Worm (Caenorhabditis elegans) whole organism, L1 larva: ENCODE measurements around the gene flp-15.

Experiments
- C16A3.4 ChIP-seq: fragments of 150-350 bp; optimal IDR thresholded peaks from 2 replicates; lab custom pipeline; 2014; ENCODE audit warnings: missing biosample characterization, missing genetic modification characterization
- C34B4.2 ChIP-seq: sonication (generic microtip); optimal IDR thresholded peaks from 2 replicates; lab custom pipeline; 2017; ENCODE audit warnings: mild to moderate bottlenecking, missing genetic modification characterization, missing compliant biosample characterization
- ama-1 ChIP-seq: fragments of 150-350 bp; optimal IDR thresholded peaks from 2 replicates; lab custom pipeline; 2014
- ceh-63 ChIP-seq: fragments of 200-800 bp; sonication (Bioruptor generic); optimal IDR thresholded peaks from 2 replicates; lab custom pipeline; 2018; ENCODE audit warnings: mild to moderate bottlenecking, missing genetic modification characterization, missing compliant biosample characterization
- ceh-82 ChIP-seq, 3 experiments: fragments of 150-350 bp in 1 of 3; sonication (generic microtip) in 2 of 3; optimal IDR thresholded peaks; 2 replicates each; lab custom pipeline; 2014 to 2017; ENCODE audit warnings: missing biosample characterization in 3 of 3, missing genetic modification characterization in 3 of 3
- ces-1 ChIP-seq: fragments of 150-350 bp; optimal IDR thresholded peaks from 2 replicates; lab custom pipeline; 2014; ENCODE audit warnings: missing biosample characterization, missing genetic modification reagents, missing genetic modification characterization
- dsc-1 ChIP-seq: sonication (generic microtip); optimal IDR thresholded peaks from 2 replicates; lab custom pipeline; 2016; ENCODE audit warnings: mild to moderate bottlenecking, missing genetic modification characterization, missing compliant biosample characterization
- elt-2 ChIP-seq: sonication (generic microtip); optimal IDR thresholded peaks from 2 replicates; lab custom pipeline; 2016; ENCODE audit warnings: missing genetic modification characterization, mild to moderate bottlenecking, inconsistent platforms, missing compliant biosample characterization, missing genetic modification reagents
- elt-3 ChIP-seq, 6 experiments: fragments of 150-350 bp in 1 of 6; sonication (generic microtip); optimal IDR thresholded peaks; 2 replicates each; lab custom pipeline; 2017 to 2018; ENCODE audit warnings: missing biosample characterization in 6 of 6, missing genetic modification characterization in 6 of 6, inconsistent platforms in 1 of 6
- fkh-4 ChIP-seq: sonication (generic microtip); optimal IDR thresholded peaks from 2 replicates; lab custom pipeline; 2016; ENCODE audit warnings: missing compliant biosample characterization, missing genetic modification characterization, borderline replicate concordance
- fkh-8 ChIP-seq: sonication (generic microtip); optimal IDR thresholded peaks from 2 replicates; lab custom pipeline; 2016; ENCODE audit warnings: mild to moderate bottlenecking, missing genetic modification characterization, missing compliant biosample characterization
- fos-1 ChIP-seq: fragments of 150-350 bp; optimal IDR thresholded peaks from 2 replicates; lab custom pipeline; 2014; ENCODE audit warnings: missing biosample characterization, missing genetic modification characterization
- hlh-17 ChIP-seq: fragments of 200-800 bp; sonication (Bioruptor generic); optimal IDR thresholded peaks from 2 replicates; lab custom pipeline; 2018; ENCODE audit warnings: missing genetic modification characterization, mild to moderate bottlenecking, missing compliant biosample characterization, moderate library complexity, borderline replicate concordance
- hlh-4 ChIP-seq: sonication (generic microtip); optimal IDR thresholded peaks from 2 replicates; lab custom pipeline; 2016; ENCODE audit warnings: mild to moderate bottlenecking, missing genetic modification characterization, missing compliant biosample characterization
- hpl-2 ChIP-seq: fragments of 150-350 bp; optimal IDR thresholded peaks from 2 replicates; lab custom pipeline; 2014; ENCODE audit warnings: missing biosample characterization, missing genetic modification reagents, missing genetic modification characterization
- irx-1 ChIP-seq: sonication (generic microtip); optimal IDR thresholded peaks from 2 replicates; lab custom pipeline; 2016; ENCODE audit warnings: missing genetic modification characterization, missing compliant biosample characterization
- isw-1 ChIP-seq: fragments of 200-800 bp; sonication (Bioruptor generic); IDR thresholded peaks from 2 replicates; pipeline ENCODE4 v1.3.6; 2022; ENCODE audit warnings: missing genetic modification characterization, missing compliant biosample characterization
- lin-13 ChIP-seq: fragments of 150-350 bp; optimal IDR thresholded peaks from 2 replicates; lab custom pipeline; 2014; ENCODE audit warnings: missing biosample characterization, missing genetic modification reagents, missing genetic modification characterization
- lin-35 ChIP-seq, 2 experiments: fragments of 150-350 bp; optimal IDR thresholded peaks; 2 replicates each; lab custom pipeline; 2014; ENCODE audit warnings: missing biosample characterization in 2 of 2, missing genetic modification characterization in 2 of 2, missing genetic modification reagents in 2 of 2
- mab-9 ChIP-seq: fragments of 200-800 bp; sonication (Bioruptor generic); IDR thresholded peaks from 2 replicates; pipeline ENCODE4 v1.3.6; 2022; ENCODE audit warnings: missing genetic modification reagents, missing genetic modification characterization, missing compliant biosample characterization
- mdl-1 ChIP-seq, 2 experiments: fragments of 150-350 bp; optimal IDR thresholded peaks; 2 replicates each; lab custom pipeline; 2014 to 2017; ENCODE audit warnings: missing biosample characterization in 2 of 2, missing genetic modification characterization in 2 of 2, inconsistent platforms in 1 of 2
- mep-1 ChIP-seq: fragments of 150-350 bp; optimal IDR thresholded peaks from 2 replicates; lab custom pipeline; 2014; ENCODE audit warnings: missing biosample characterization, missing genetic modification characterization
- nhr-19 ChIP-seq: fragments of 200-800 bp; sonication (Bioruptor generic); conservative IDR thresholded peaks from 2 replicates; pipeline ENCODE4 v1.3.6; 2022; ENCODE audit warnings: missing genetic modification characterization, missing compliant biosample characterization
- nhr-20 ChIP-seq: sonication (generic microtip); optimal IDR thresholded peaks from 2 replicates; lab custom pipeline; 2016; ENCODE audit warnings: mild to moderate bottlenecking, missing genetic modification characterization, missing compliant biosample characterization
- nhr-237 ChIP-seq: fragments of 150-350 bp; optimal IDR thresholded peaks from 2 replicates; lab custom pipeline; 2014; ENCODE audit warnings: missing biosample characterization, missing genetic modification characterization
- nhr-47 ChIP-seq: sonication (generic microtip); optimal IDR thresholded peaks from 2 replicates; lab custom pipeline; 2016; ENCODE audit warnings: mild to moderate bottlenecking, missing genetic modification characterization, moderate library complexity, missing compliant biosample characterization
- nhr-71 ChIP-seq: sonication (generic microtip); optimal IDR thresholded peaks from 2 replicates; lab custom pipeline; 2016; ENCODE audit warnings: mild to moderate bottlenecking, missing genetic modification characterization, moderate library complexity, missing compliant biosample characterization
- nhr-76 ChIP-seq: sonication (generic microtip); optimal IDR thresholded peaks from 2 replicates; lab custom pipeline; 2017; ENCODE audit warnings: missing biosample characterization, missing genetic modification characterization
- nhr-77 ChIP-seq: fragments of 150-350 bp; optimal IDR thresholded peaks from 2 replicates; lab custom pipeline; 2014; ENCODE audit warnings: missing biosample characterization, missing genetic modification characterization
- nhr-90 ChIP-seq: sonication (generic microtip); optimal IDR thresholded peaks from 2 replicates; lab custom pipeline; 2016; ENCODE audit warnings: mild to moderate bottlenecking, missing genetic modification characterization, missing compliant biosample characterization; ENCODE audit not compliant: poor library complexity
- pag-3 ChIP-seq: sonication (generic microtip); optimal IDR thresholded peaks from 2 replicates; lab custom pipeline; 2017; ENCODE audit warnings: missing genetic modification characterization, mild to moderate bottlenecking, missing compliant biosample characterization, antibody characterized with exemption, borderline replicate concordance; ENCODE audit not compliant: insufficient read depth
- pax-3 ChIP-seq: fragments of 200-800 bp; sonication (Bioruptor generic); optimal IDR thresholded peaks from 2 replicates; lab custom pipeline; 2018; ENCODE audit warnings: mild to moderate bottlenecking, missing genetic modification characterization, moderate library complexity, missing compliant biosample characterization
- skn-1 ChIP-seq: fragments of 150-350 bp; optimal IDR thresholded peaks from 2 replicates; lab custom pipeline; 2014; ENCODE audit warnings: missing biosample characterization, missing genetic modification characterization
- snpc-4 ChIP-seq: fragments of 150-350 bp; optimal IDR thresholded peaks from 2 replicates; lab custom pipeline; 2014; ENCODE audit warnings: missing biosample characterization, missing genetic modification characterization
- sptf-1 ChIP-seq: fragments of 150-350 bp; optimal IDR thresholded peaks from 2 replicates; lab custom pipeline; 2014; ENCODE audit warnings: missing biosample characterization, missing genetic modification characterization
- sup-37 ChIP-seq: fragments of 200-800 bp; sonication (Bioruptor generic); optimal IDR thresholded peaks from 2 replicates; lab custom pipeline; 2018; ENCODE audit warnings: mild to moderate bottlenecking, missing genetic modification characterization, missing compliant biosample characterization
- swsn-7 ChIP-seq: sonication (generic microtip); optimal IDR thresholded peaks from 2 replicates; lab custom pipeline; 2016; ENCODE audit warnings: missing genetic modification characterization, missing compliant biosample characterization
- unc-62 ChIP-seq: fragments of 150-350 bp; optimal IDR thresholded peaks from 2 replicates; lab custom pipeline; 2014; ENCODE audit warnings: missing biosample characterization, missing genetic modification reagents, missing genetic modification characterization
- unc-86 ChIP-seq: sonication (generic microtip); optimal IDR thresholded peaks from 2 replicates; lab custom pipeline; 2016; ENCODE audit warnings: missing genetic modification characterization, missing compliant biosample characterization
- unc-98 ChIP-seq: fragments of 200-800 bp; sonication (Bioruptor generic); IDR thresholded peaks from 2 replicates; pipeline ENCODE4 v1.3.6; 2022; ENCODE audit warnings: missing genetic modification characterization, missing compliant biosample characterization
- vab-15 ChIP-seq: sonication (generic microtip); optimal IDR thresholded peaks from 2 replicates; lab custom pipeline; 2017; ENCODE audit warnings: missing genotype, mild to moderate bottlenecking, missing genetic modification characterization, missing compliant biosample characterization
- xbp-1 ChIP-seq: sonication (generic microtip); optimal IDR thresholded peaks from 2 replicates; lab custom pipeline; 2016; ENCODE audit warnings: missing genetic modification characterization, missing compliant biosample characterization
- ztf-11 ChIP-seq, 2 experiments: sonication (generic microtip); optimal IDR thresholded peaks; 2 replicates each; lab custom pipeline; 2016 to 2017; ENCODE audit warnings: missing genetic modification characterization in 2 of 2, missing biosample characterization in 1 of 2, missing compliant biosample characterization in 1 of 2

Gene flp-15

ce11 chrIII:13630708-13631107 lies 36.9 kb downstream of the flp-15 start, which contains the start of gene arrd-17:
Gene arrd-17 (minus strand): TSS chrIII:13630808.
- TF ChIP-seq unc-86 (tag; lab: Kevin White, UChicago) (no peak), isw-1 (GFP tag; lab: Robert Waterston, UW) (no peak), nhr-47 (tag; lab: Kevin White, UChicago) (no peak), mep-1 (tag; lab: Kevin White, UChicago) (no peak), sup-37 (GFP tag; lab: Kevin White, UChicago) (no peak), pax-3 (tag; lab: Kevin White, UChicago) (no peak), vab-15 (tag; lab: Kevin White, UChicago) (no peak), unc-62 (GFP tag; lab: Kevin White, UChicago) (no peak), skn-1 (tag; lab: Kevin White, UChicago) (no peak), ztf-11 (tag; optimal IDR thresholded peaks at IDR 0.05; lab: Kevin White, UChicago) (no peak), dsc-1 (tag; lab: Kevin White, UChicago) (no peak), fos-1 (tag; lab: Kevin White, UChicago) (no peak), ceh-82 (tag; optimal IDR thresholded peaks at IDR 0.05; lab: Kevin White, UChicago) (no peak), C16A3.4 (tag; lab: Kevin White, UChicago) (no peak), hlh-17 (no peak), nhr-20 (tag; lab: Kevin White, UChicago) (no peak), nhr-77 (tag; lab: Kevin White, UChicago) (no peak)

ce11 chrIII:13626692-13627091 lies 40.9 kb downstream of the flp-15 start, which contains the start of gene T12D8.5:
Gene T12D8.5 (minus strand): TSS chrIII:13626786.
- TF ChIP-seq nhr-71 (tag; lab: Kevin White, UChicago) (peak; percentile 12), lin-35 (GFP tag; optimal IDR thresholded peaks at IDR 0.05; lab: Kevin White, UChicago) (peak in 1 of 2 experiments; percentile 27), elt-3 (tag; optimal IDR thresholded peaks at IDR 0.05; lab: Kevin White, UChicago) (no peak), snpc-4 (tag; lab: Kevin White, UChicago) (no peak), lin-13 (GFP tag; lab: Kevin White, UChicago) (no peak), nhr-76 (tag; lab: Kevin White, UChicago) (no peak), unc-98 (GFP tag; lab: Robert Waterston, UW) (no peak), mdl-1 (tag; optimal IDR thresholded peaks at IDR 0.05; lab: Kevin White, UChicago) (peak in 1 of 2 experiments; percentile 31), mep-1 (tag; lab: Kevin White, UChicago) (no peak), elt-2 (tag; lab: Kevin White, UChicago) (peak; percentile 85)
- TF ChIP-seq, all 84 proteins: peak for 4

- no peak for TF ChIP-seq ceh-82 (tag; optimal IDR thresholded peaks at IDR 0.05; lab: Kevin White, UChicago)
- no peak for TF ChIP-seq xbp-1 (tag; lab: Kevin White, UChicago)
- peak; percentile 16 for TF ChIP-seq nhr-90
- TF ChIP-seq nhr-237 (tag; lab: Kevin White, UChicago): no peak
- TF ChIP-seq fkh-8: no peak
- no peak for TF ChIP-seq nhr-20 (tag; lab: Kevin White, UChicago)
- TF ChIP-seq hpl-2 (GFP tag; lab: Kevin White, UChicago): no peak
- no peak for TF ChIP-seq unc-62 (GFP tag; lab: Kevin White, UChicago)
- TF ChIP-seq irx-1: no peak
- TF ChIP-seq swsn-7 (tag; lab: Kevin White, UChicago): no peak
- no peak for TF ChIP-seq mab-9
- TF ChIP-seq sptf-1: no peak
- no peak for TF ChIP-seq nhr-19 (GFP tag; lab: Robert Waterston, UW)
- TF ChIP-seq ceh-63 (GFP tag; lab: Kevin White, UChicago): peak; percentile 62
- no peak for TF ChIP-seq ztf-11 (tag; optimal IDR thresholded peaks at IDR 0.05; lab: Kevin White, UChicago)
- TF ChIP-seq snpc-4 (tag; lab: Kevin White, UChicago): no peak
- TF ChIP-seq skn-1 (tag; lab: Kevin White, UChicago): no peak
- TF ChIP-seq pag-3 (tag; lab: Kevin White, UChicago): no peak
- no peak for TF ChIP-seq dsc-1 (tag; lab: Kevin White, UChicago)
- TF ChIP-seq ces-1 (GFP tag; lab: Kevin White, UChicago): no peak
- no peak for TF ChIP-seq fkh-4 (tag; lab: Kevin White, UChicago)
- TF ChIP-seq elt-2 (tag; lab: Kevin White, UChicago): peak; percentile 4
- peak; percentile 26 for TF ChIP-seq ama-1
- TF ChIP-seq C34B4.2 (tag; lab: Kevin White, UChicago): no peak
- TF ChIP-seq hlh-4 (tag; lab: Kevin White, UChicago): no peak
Observed at ce11 chrIII:13625650-13626430, 41.8 kb downstream of the flp-15 start.
